Worm (Caenorhabditis elegans): ENCODE results near the gene F41B4.1.

F41B4.1 gene

ce11 chrX:6804405-6804804 is 21.3 kb downstream of the F41B4.1 start:
- TF ChIP-seq flt-1 (GFP tag; IDR thresholded peaks at IDR 0.05) = no peak
- no peak for TF ChIP-seq hnd-1 (tag; optimal IDR thresholded peaks at IDR 0.05)
- no peak for TF ChIP-seq tra-4 (tag; optimal IDR thresholded peaks at IDR 0.05)
- TF ChIP-seq ceh-13 (GFP tag; optimal IDR thresholded peaks at IDR 0.05) = no peak
- TF ChIP-seq F13C5.2 (tag; optimal IDR thresholded peaks at IDR 0.05) = no peak
- no peak for TF ChIP-seq pes-1 (GFP tag; IDR thresholded peaks at IDR 0.05)
- no peak for TF ChIP-seq hmg-4 (GFP tag; optimal IDR thresholded peaks at IDR 0.05)
- no peak for TF ChIP-seq scrt-1 (GFP tag; IDR thresholded peaks at IDR 0.05)
- no peak for TF ChIP-seq tbx-37 (GFP tag; conservative IDR thresholded peaks at IDR 0.05)

DNA sequence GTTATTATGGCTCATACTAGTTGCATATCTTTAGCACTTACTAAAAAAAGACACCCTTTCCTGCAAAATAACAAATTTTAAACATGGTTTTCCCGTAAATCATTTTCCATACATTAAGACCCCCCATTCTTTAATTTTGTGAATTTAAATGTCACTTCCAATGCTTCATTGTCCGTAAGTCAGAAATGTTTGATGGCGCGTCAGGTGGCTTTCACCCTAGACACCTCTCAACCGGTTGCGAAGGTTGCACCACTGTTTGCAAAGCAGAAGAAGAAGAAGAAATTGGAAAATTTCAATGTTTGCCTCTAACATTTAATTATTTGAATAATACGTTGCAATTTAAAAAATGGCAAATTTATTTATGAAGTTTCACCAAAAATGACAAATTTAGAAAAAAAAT is 24.1 kb downstream of the F41B4.1 start:
- TF ChIP-seq hmbx-1 (tag; optimal IDR thresholded peaks at IDR 0.05) (no peak), scrt-1 (GFP tag; IDR thresholded peaks at IDR 0.05) (no peak), ceh-36 (tag; optimal IDR thresholded peaks at IDR 0.05) (no peak), ceh-13 (GFP tag; optimal IDR thresholded peaks at IDR 0.05) (no peak), tbx-37 (GFP tag; conservative IDR thresholded peaks at IDR 0.05) (no peak), F13C5.2 (tag; optimal IDR thresholded peaks at IDR 0.05) (no peak), hmg-4 (GFP tag; optimal IDR thresholded peaks at IDR 0.05) (no peak), ama-1 (optimal IDR thresholded peaks at IDR 0.05) (no peak), hnd-1 (tag; optimal IDR thresholded peaks at IDR 0.05) (no peak), tbx-11 (GFP tag; IDR thresholded peaks at IDR 0.05) (no peak), ets-7 (tag; optimal IDR thresholded peaks at IDR 0.05) (no peak), aly-1 (tag; optimal IDR thresholded peaks at IDR 0.05) (no peak), tra-4 (tag; optimal IDR thresholded peaks at IDR 0.05) (no peak), sea-1 (GFP tag; conservative IDR thresholded peaks at IDR 0.05) (no peak)

DNA sequence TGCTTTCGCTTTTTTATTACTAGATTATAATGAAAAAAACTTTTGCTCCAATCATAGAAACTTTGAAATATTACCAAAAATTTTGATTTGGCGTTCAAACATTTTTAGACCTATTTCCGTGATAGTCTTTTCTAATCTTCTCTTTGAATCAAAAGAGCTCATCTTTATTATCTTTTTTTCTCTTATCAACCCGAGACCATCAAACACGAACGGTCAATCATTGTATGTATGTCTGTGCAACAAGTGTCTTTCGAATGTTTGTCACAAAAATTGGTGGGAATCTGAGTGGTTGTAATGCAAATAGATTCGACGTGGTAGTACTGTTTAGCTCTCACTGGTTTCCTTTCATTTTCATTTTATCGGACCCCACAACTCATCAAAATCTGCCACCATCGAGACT is 25.9 kb downstream of the F41B4.1 start, which contains the start of gene M03A8.3:
TSS of gene M03A8.3 (plus strand) at position 278 of the 400 bp plus-strand sequence.
- TF ChIP-seq flt-1 (GFP tag; IDR thresholded peaks at IDR 0.05) (no peak), scrt-1 (GFP tag; IDR thresholded peaks at IDR 0.05) (no peak), tra-4 (tag; optimal IDR thresholded peaks at IDR 0.05) (no peak), ceh-13 (GFP tag; optimal IDR thresholded peaks at IDR 0.05) (no peak), sea-1 (GFP tag; conservative IDR thresholded peaks at IDR 0.05) (no peak), ets-7 (tag; optimal IDR thresholded peaks at IDR 0.05) (no peak), aly-1 (tag; optimal IDR thresholded peaks at IDR 0.05) (no peak), pes-1 (GFP tag; IDR thresholded peaks at IDR 0.05) (no peak), ama-1 (optimal IDR thresholded peaks at IDR 0.05) (no peak), hnd-1 (tag; optimal IDR thresholded peaks at IDR 0.05) (no peak), F13C5.2 (tag; optimal IDR thresholded peaks at IDR 0.05) (no peak), tbx-11 (GFP tag; IDR thresholded peaks at IDR 0.05) (no peak), hmbx-1 (tag; optimal IDR thresholded peaks at IDR 0.05) (no peak), B0310.2 (tag; optimal IDR thresholded peaks at IDR 0.05) (no peak), tbx-37 (GFP tag; conservative IDR thresholded peaks at IDR 0.05) (no peak), ceh-36 (tag; optimal IDR thresholded peaks at IDR 0.05) (no peak), hmg-4 (GFP tag; optimal IDR thresholded peaks at IDR 0.05) (no peak)

- TF ChIP-seq flt-1 (GFP tag; IDR thresholded peaks at IDR 0.05) (no peak), aly-1 (tag; optimal IDR thresholded peaks at IDR 0.05) (no peak), hmbx-1 (tag; optimal IDR thresholded peaks at IDR 0.05) (no peak), sea-1 (GFP tag; conservative IDR thresholded peaks at IDR 0.05) (no peak), tra-4 (tag; optimal IDR thresholded peaks at IDR 0.05) (no peak), pes-1 (GFP tag; IDR thresholded peaks at IDR 0.05) (no peak), hnd-1 (tag; optimal IDR thresholded peaks at IDR 0.05) (no peak), scrt-1 (GFP tag; IDR thresholded peaks at IDR 0.05) (no peak), tbx-11 (GFP tag; IDR thresholded peaks at IDR 0.05) (no peak), B0310.2 (tag; optimal IDR thresholded peaks at IDR 0.05) (no peak), ama-1 (optimal IDR thresholded peaks at IDR 0.05) (no peak), tbx-37 (GFP tag; conservative IDR thresholded peaks at IDR 0.05) (no peak), hmg-4 (GFP tag; optimal IDR thresholded peaks at IDR 0.05) (no peak), ceh-13 (GFP tag; optimal IDR thresholded peaks at IDR 0.05) (no peak), F13C5.2 (tag; optimal IDR thresholded peaks at IDR 0.05) (no peak), ets-7 (tag; optimal IDR thresholded peaks at IDR 0.05) (no peak), ceh-36 (tag; optimal IDR thresholded peaks at IDR 0.05) (no peak)
Measured at ce11 chrX:6795843-6796521, 29.7 kb downstream of the F41B4.1 start.

DNA sequence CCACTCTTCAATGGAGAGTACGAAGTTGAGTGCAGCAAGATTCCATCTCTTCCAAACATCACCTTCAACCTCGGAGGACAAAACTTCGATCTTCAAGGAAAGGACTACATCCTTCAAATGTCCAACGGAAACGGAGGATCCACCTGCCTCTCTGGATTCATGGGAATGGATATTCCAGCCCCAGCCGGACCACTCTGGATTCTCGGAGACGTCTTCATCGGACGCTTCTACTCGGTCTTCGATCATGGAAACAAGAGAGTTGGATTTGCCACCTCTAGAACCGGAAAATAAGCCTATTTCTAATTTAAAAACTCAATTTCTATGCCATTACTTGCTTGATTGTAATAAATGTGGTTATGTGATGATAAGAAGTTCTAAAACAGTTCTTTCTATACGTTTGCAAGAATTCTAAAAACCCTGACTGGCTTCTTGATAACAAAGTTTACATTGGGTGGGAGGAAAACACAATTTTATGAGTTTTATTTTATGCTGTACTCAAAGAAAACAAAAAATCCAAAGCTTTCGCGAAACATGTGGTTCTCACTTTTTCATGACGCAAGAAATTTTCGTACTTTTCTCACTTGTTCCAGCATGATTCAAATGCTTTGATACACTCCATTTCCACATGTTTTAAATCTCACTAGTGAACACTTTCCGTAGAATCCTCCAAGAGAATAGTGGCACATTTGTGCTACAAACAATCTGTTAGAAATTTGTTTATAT is 33.2 kb downstream of the F41B4.1 start:
- TF ChIP-seq B0310.2 (tag; optimal IDR thresholded peaks at IDR 0.05) (no peak), scrt-1 (GFP tag; IDR thresholded peaks at IDR 0.05) (no peak), ets-7 (tag; optimal IDR thresholded peaks at IDR 0.05) (no peak), F13C5.2 (tag; optimal IDR thresholded peaks at IDR 0.05) (no peak), hnd-1 (tag; optimal IDR thresholded peaks at IDR 0.05) (no peak)

DNA sequence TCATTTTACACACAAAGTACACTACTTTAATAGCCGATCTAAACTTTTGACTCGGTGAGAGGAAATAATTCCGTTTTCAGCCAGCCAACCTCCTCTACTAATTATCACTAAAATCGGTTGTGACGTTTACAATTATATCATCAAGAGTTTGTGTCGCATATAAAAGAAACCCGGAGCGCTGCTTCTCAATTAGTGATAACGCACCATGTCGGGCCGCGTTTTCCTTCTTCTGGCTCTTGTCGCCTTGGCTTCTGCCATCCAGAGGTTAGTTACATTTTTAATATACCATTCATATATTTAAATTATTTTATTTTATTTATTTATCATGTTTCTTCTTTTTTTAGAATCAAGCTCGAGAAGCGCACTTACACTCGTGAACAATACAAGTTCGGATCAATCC is 34.7 kb downstream of the F41B4.1 start, which contains the start of gene asp-3:
TSS of gene asp-3 (plus strand) at position 79 of the 400 bp plus-strand sequence.
- no peak for TF ChIP-seq hmg-4 (GFP tag; optimal IDR thresholded peaks at IDR 0.05)
- TF ChIP-seq sea-1 (GFP tag; conservative IDR thresholded peaks at IDR 0.05) = no peak
- no peak for TF ChIP-seq flt-1 (GFP tag; IDR thresholded peaks at IDR 0.05)
- TF ChIP-seq hnd-1 (tag; optimal IDR thresholded peaks at IDR 0.05) = no peak
- no peak for TF ChIP-seq ama-1 (optimal IDR thresholded peaks at IDR 0.05)
- TF ChIP-seq F13C5.2 (tag; optimal IDR thresholded peaks at IDR 0.05) = no peak
- TF ChIP-seq ceh-36 (tag; optimal IDR thresholded peaks at IDR 0.05) = no peak
- no peak for TF ChIP-seq ets-7 (tag; optimal IDR thresholded peaks at IDR 0.05)

DNA sequence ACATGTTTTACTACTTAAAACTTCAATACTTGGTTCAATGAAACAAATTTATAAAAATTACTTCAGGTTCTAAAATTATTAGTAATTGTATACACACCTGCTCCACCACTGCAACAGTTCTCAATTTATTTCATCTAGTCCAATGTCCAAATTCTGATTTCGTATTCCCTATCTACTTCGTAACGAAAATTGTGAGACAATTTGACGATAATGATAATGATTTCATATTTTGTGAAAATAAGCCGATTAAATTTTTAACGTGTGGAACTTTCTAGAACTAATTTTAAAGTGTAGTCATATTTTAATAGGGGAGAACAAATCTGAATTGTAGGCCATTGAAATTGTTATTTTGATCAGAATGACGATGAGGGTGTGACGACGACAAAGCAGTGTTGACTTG is 35.2 kb downstream of the F41B4.1 start:
- TF ChIP-seq F13C5.2 (tag; optimal IDR thresholded peaks at IDR 0.05) (no peak), ets-7 (tag; optimal IDR thresholded peaks at IDR 0.05) (no peak), sea-1 (GFP tag; conservative IDR thresholded peaks at IDR 0.05) (no peak), B0310.2 (tag; optimal IDR thresholded peaks at IDR 0.05) (no peak), hmbx-1 (tag; optimal IDR thresholded peaks at IDR 0.05) (no peak), scrt-1 (GFP tag; IDR thresholded peaks at IDR 0.05) (no peak), flt-1 (GFP tag; IDR thresholded peaks at IDR 0.05) (no peak), aly-1 (tag; optimal IDR thresholded peaks at IDR 0.05) (no peak), tbx-11 (GFP tag; IDR thresholded peaks at IDR 0.05) (no peak), hmg-4 (GFP tag; optimal IDR thresholded peaks at IDR 0.05) (no peak), pes-1 (GFP tag; IDR thresholded peaks at IDR 0.05) (no peak), ceh-13 (GFP tag; optimal IDR thresholded peaks at IDR 0.05) (no peak), ceh-36 (tag; optimal IDR thresholded peaks at IDR 0.05) (no peak), tra-4 (tag; optimal IDR thresholded peaks at IDR 0.05) (no peak)
